Worm (Caenorhabditis elegans) whole organism, L2 larva: ENCODE measurements around the gene ife-5.

ENCODE experiments used
- Y55F3AM.14 ChIP-seq: fragments of 200-800 bp; sonication (Bioruptor generic); optimal IDR thresholded peaks from 2 replicates; lab custom pipeline; 2018; ENCODE audit warnings: mild to moderate bottlenecking, missing genetic modification characterization, missing compliant biosample characterization
- elt-1 ChIP-seq: fragments of 150-350 bp; optimal IDR thresholded peaks from 2 replicates; lab custom pipeline; 2014; ENCODE audit warnings: missing biosample characterization, missing genetic modification characterization
- elt-3 ChIP-seq: sonication (generic microtip); optimal IDR thresholded peaks from 2 replicates; lab custom pipeline; 2017; ENCODE audit warnings: missing biosample characterization, missing genetic modification characterization
- lin-11 ChIP-seq: fragments of 150-350 bp; sonication (generic microtip); optimal IDR thresholded peaks from 2 replicates; lab custom pipeline; 2014; ENCODE audit warnings: missing biosample characterization, missing genetic modification characterization, inconsistent platforms, mixed read lengths
- lin-13 ChIP-seq: fragments of 150-350 bp; optimal IDR thresholded peaks from 2 replicates; lab custom pipeline; 2014; ENCODE audit warnings: missing biosample characterization, missing genetic modification reagents, missing genetic modification characterization
- lin-39 ChIP-seq: fragments of 150-350 bp; optimal IDR thresholded peaks from 2 replicates; lab custom pipeline; 2014; ENCODE audit warnings: missing biosample characterization, missing genetic modification reagents, missing genetic modification characterization
- mdl-1 ChIP-seq, 2 experiments: fragments of 150-350 bp in 1 of 2; sonication (generic microtip) in 1 of 2; optimal IDR thresholded peaks; 2 replicates each; lab custom pipeline; 2017; ENCODE audit warnings: missing biosample characterization in 2 of 2, missing genetic modification characterization in 2 of 2
- nhr-11 ChIP-seq: fragments of 150-350 bp; optimal IDR thresholded peaks from 2 replicates; lab custom pipeline; 2014; ENCODE audit warnings: missing biosample characterization, missing genetic modification characterization
- nhr-21 ChIP-seq: fragments of 150-350 bp; optimal IDR thresholded peaks from 2 replicates; lab custom pipeline; 2014; ENCODE audit warnings: missing biosample characterization, missing genetic modification characterization
- nhr-77 ChIP-seq: fragments of 150-350 bp; optimal IDR thresholded peaks from 2 replicates; lab custom pipeline; 2014; ENCODE audit warnings: missing biosample characterization, missing genetic modification characterization
- sma-9 ChIP-seq, 2 experiments: fragments of 150-350 bp in 1 of 2; sonication (generic microtip) in 1 of 2; optimal IDR thresholded peaks; 2 replicates each; lab custom pipeline; 2014 to 2016; ENCODE audit warnings: missing genetic modification characterization in 2 of 2, mild to moderate bottlenecking in 1 of 2, missing biosample characterization in 1 of 2, missing compliant biosample characterization in 1 of 2, missing genetic modification reagents in 1 of 2, moderate library complexity in 1 of 2
- zag-1 ChIP-seq: fragments of 150-350 bp; optimal IDR thresholded peaks from 2 replicates; lab custom pipeline; 2014; ENCODE audit warnings: missing biosample characterization, missing genetic modification characterization
- ztf-11 ChIP-seq: sonication (generic microtip); optimal IDR thresholded peaks from 2 replicates; lab custom pipeline; 2017; ENCODE audit warnings: missing biosample characterization, missing genetic modification characterization

DNA sequence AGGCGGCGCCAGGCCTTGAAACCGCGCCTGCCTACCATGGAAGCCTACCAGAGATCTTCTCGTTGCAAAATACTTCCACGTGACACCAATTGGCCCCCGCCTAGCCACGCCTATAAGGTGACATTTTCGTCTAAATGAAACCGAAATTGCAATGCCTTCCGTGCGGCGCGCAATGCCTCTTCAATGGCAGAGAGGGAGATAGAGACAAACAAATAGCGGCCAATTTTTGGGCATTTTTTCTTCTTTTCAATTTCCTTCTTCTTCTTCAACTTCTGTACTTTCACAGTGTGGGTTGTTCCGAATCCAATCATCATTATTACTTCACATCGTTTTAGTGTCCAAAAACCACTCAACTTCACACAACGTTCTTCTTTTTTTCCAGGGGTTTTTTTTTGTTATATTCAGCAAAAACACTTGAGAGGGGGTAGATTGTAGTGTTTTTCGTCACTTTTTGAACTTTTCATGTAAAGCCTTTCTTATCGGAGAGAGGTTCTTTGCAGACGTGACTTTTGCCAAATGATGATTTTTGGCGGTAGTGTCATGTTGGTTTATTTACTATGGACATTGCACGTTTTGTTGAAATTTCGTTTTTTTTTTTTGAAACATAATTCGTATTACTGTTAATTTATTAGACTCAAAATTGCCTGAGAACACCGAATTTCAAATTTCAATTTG lies 19.2 kb upstream of the ife-5 start:
- TF ChIP-seq elt-1 (tag; lab: Kevin White, UChicago) (no peak), elt-3 (no peak), Y55F3AM.14 (no peak), nhr-11 (tag; lab: Kevin White, UChicago) (no peak), lin-13 (GFP tag; lab: Kevin White, UChicago) (no peak), nhr-21 (tag; lab: Kevin White, UChicago) (no peak), mdl-1 (tag; optimal IDR thresholded peaks at IDR 0.05; lab: Kevin White, UChicago) (no peak), nhr-77 (tag; lab: Kevin White, UChicago) (no peak), lin-39 (tag; lab: Kevin White, UChicago) (no peak), lin-11 (tag; lab: Kevin White, UChicago) (no peak), ztf-11 (tag; lab: Kevin White, UChicago) (no peak), zag-1 (tag; lab: Kevin White, UChicago) (no peak), sma-9 (GFP tag; optimal IDR thresholded peaks at IDR 0.05; lab: Kevin White, UChicago) (no peak), sma-9 (tag; optimal IDR thresholded peaks at IDR 0.05; lab: Kevin White, UChicago) (no peak)
